Worm (Caenorhabditis elegans): ENCODE data around the gene F52F10.2.

The F52F10.2 gene

ce11 chrV:1545694-1546093, 2.2 kb upstream of the F52F10.2 start, which contains the start of gene oac-32:
Gene oac-32 (minus strand): TSS chrV:1545783.
- TF ChIP-seq F49E8.2 (tag; optimal IDR thresholded peaks at IDR 0.05; ENCODE audit: borderline replicate concordance) (no peak), php-3 (GFP tag; IDR thresholded peaks at IDR 0.05) (peak; percentile 64; the same call in 1 of the 2 replicates), hlh-30 (tag; optimal IDR thresholded peaks at IDR 0.05; ENCODE audit: insufficient read depth) (no peak), jun-1 (tag; optimal IDR thresholded peaks at IDR 0.05) (no peak), mxl-2 (GFP tag; conservative IDR thresholded peaks at IDR 0.05) (no peak), pqm-1 (tag; optimal IDR thresholded peaks at IDR 0.05) (peak; percentile 33), nhr-77 (tag; optimal IDR thresholded peaks at IDR 0.05) (no peak), lim-7 (GFP tag; IDR thresholded peaks at IDR 0.05) (no peak), daf-16 (GFP tag; optimal IDR thresholded peaks at IDR 0.05) (no peak), daf-16 (tag; optimal IDR thresholded peaks at IDR 0.05) (peak; percentile 27), nhr-28 (tag; optimal IDR thresholded peaks at IDR 0.05) (peak; percentile 24), mep-1 (tag; optimal IDR thresholded peaks at IDR 0.05) (no peak), nhr-6 (tag; optimal IDR thresholded peaks at IDR 0.05) (no peak), ZK337.2 (GFP tag; IDR thresholded peaks at IDR 0.05) (no peak), lin-39 (tag; optimal IDR thresholded peaks at IDR 0.05) (no peak), mdt-29 (GFP tag; IDR thresholded peaks at IDR 0.05) (no peak), vab-7 (GFP tag; IDR thresholded peaks at IDR 0.05) (no peak)

DNA sequence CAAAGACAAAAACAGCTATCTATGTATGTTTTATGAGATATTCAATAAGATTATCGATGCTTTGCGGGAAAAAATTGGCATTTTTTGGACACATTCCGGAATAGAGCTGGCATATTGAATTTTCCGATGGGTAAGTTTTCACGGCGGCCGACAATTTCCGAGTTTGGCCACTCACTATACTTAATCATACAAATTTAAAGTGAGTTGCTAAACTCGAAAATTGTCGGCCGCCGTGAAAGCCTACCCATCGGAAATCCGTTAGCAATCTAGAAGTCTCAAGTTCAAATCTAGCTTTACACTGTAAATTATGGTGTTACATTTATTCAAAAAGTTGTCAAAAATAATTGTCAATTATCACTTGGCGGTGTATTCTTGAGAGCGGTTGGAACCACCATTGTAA, 2.8 kb downstream of the F52F10.2 start:
- TF ChIP-seq aha-1 (tag) (peak; percentile 60), F49E8.2 (tag; optimal IDR thresholded peaks at IDR 0.05; ENCODE audit: borderline replicate concordance) (no peak)

ce11 chrV:1551143-1551542, 3.2 kb downstream of the F52F10.2 start:
- TF ChIP-seq T26A8.4 (GFP tag; IDR thresholded peaks at IDR 0.05): no peak
- no peak for TF ChIP-seq Y75B8A.6 (GFP tag; IDR thresholded peaks at IDR 0.05)
- peak in 1 of 2 experiments; percentile 91 for TF ChIP-seq unc-62 (GFP tag; optimal IDR thresholded peaks at IDR 0.05 in 1 of 2)
- no peak for TF ChIP-seq unc-62 (tag; optimal IDR thresholded peaks at IDR 0.05)
- TF ChIP-seq unc-39 (tag; optimal IDR thresholded peaks at IDR 0.05): no peak

DNA sequence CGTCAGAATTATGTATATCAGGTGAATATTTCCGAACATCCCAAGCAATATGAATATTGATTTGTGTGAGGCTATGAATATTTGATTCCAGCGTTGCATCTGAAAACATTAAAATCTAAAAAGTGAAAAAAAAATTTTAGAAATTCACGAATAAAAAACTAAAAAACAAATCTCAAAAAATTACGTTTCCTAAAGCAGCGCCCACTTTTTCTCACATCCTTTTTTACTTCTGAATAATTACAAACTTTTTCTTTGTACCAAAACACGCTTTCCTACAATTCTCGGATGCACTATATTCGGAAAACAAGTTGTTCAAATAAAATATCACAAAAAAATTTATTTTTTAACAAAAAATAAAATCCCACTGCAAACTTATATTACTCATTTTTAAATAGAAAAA, 5.1 kb downstream of the F52F10.2 start, which contains the start of gene srsx-8:
srsx-8 (minus strand) TSS at position 101 of the 400 bp plus-strand sequence.
- TF ChIP-seq nhr-42 (GFP tag; IDR thresholded peaks at IDR 0.05): no peak
- TF ChIP-seq zip-11 (GFP tag; IDR thresholded peaks at IDR 0.05): no peak
- no peak for TF ChIP-seq F10B5.3 (tag; optimal IDR thresholded peaks at IDR 0.05)
- TF ChIP-seq lin-38 (GFP tag; IDR thresholded peaks at IDR 0.05): no peak
- TF ChIP-seq lin-15B (tag; optimal IDR thresholded peaks at IDR 0.05): no peak
- no peak for TF ChIP-seq Y5F2A.4 (GFP tag; optimal IDR thresholded peaks at IDR 0.05)
- no peak for TF ChIP-seq hlh-30 (tag; optimal IDR thresholded peaks at IDR 0.05; ENCODE audit: insufficient read depth)
- no peak for TF ChIP-seq spr-3 (GFP tag; optimal IDR thresholded peaks at IDR 0.05)

DNA sequence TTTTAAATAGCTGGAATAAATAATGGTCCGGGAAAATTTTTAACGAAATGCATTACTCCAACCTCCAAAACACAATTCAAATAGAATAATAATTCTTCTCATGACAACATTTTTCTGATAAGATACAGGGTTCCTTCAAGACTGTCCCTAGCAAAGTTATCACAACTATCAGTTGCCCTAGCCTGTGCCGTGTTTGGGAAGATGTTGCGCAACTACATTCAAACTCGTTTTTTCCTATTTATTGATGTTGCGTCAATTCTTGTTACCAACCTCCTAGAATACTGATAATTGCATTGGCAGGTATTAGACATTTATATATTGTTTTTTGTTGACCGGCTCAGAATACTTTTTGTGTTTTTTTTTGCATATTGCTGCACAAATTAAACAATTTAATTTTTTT, 7.1 kb downstream of the F52F10.2 start:
- TF ChIP-seq dmd-8 (GFP tag; IDR thresholded peaks at IDR 0.05) (no peak), spr-3 (GFP tag; optimal IDR thresholded peaks at IDR 0.05) (no peak)

DNA sequence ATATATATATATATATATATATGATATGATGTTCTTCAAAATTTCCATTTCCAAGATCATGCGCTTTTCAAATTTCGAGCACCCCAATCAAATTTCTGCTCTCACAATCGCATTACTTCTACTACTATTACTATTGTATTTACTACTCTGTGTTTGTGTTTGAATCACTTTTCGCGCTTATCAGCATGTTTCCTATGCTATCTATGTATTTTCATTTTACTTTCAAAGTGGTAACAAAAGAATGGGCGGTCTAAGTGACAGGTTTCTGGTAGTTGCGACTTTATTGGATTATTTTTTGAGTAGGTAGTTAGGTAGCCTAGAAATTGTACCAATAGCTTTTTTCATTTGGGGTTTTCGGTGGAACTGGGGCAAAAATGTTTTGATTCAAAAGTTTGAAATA, 10.2 kb downstream of the F52F10.2 start:
- TF ChIP-seq egl-43 (GFP tag; IDR thresholded peaks at IDR 0.05) (no peak), lin-1 (GFP tag; IDR thresholded peaks at IDR 0.05) (no peak), daf-16 (GFP tag; optimal IDR thresholded peaks at IDR 0.05) (no peak), daf-16 (tag; optimal IDR thresholded peaks at IDR 0.05) (peak; percentile 57), ama-1 (optimal IDR thresholded peaks at IDR 0.05) (no peak), F37D6.2 (tag; optimal IDR thresholded peaks at IDR 0.05) (no peak), aly-2 (tag; optimal IDR thresholded peaks at IDR 0.05) (no peak), duxl-1 (tag; optimal IDR thresholded peaks at IDR 0.05; ENCODE audit: poor library complexity) (no peak), nhr-28 (tag; optimal IDR thresholded peaks at IDR 0.05) (peak; percentile 8)
